Fruit fly (Drosophila melanogaster): ENCODE measurements around the gene CG32590.

DNA sequence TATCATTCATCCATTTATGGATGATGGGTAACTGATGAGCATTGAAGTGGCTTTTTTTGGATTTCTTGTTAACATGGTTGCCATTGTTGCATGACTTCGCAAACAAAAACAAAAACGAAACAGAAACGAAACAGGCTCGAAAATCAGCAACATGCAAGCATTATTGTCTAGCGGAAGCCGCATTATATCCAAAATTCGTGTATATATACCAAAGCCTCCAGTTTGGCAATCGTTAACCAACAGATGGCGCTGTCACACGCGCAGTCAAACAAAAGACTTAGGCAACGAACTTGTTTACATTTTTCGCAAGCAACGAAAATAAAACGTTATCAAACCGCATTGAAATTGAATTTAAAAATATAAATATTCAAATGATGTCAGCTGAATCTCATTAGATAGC lies 40.0 kb upstream of the CG32590 start:
- TF ChIP-seq tai (GFP tag; optimal IDR thresholded peaks at IDR 0.05) (no peak), dmrt93B (GFP tag; optimal IDR thresholded peaks at IDR 0.05) (no peak), Hnf4 (GFP tag; optimal IDR thresholded peaks at IDR 0.05) (no peak), fru (GFP tag; optimal IDR thresholded peaks at IDR 0.05) (no peak), ey (GFP tag; optimal IDR thresholded peaks at IDR 0.05) (no peak), dsf (GFP tag; optimal IDR thresholded peaks at IDR 0.05; ENCODE audit: borderline replicate concordance) (no peak), lola (GFP tag; optimal IDR thresholded peaks at IDR 0.05) (no peak), N (GFP tag; optimal IDR thresholded peaks at IDR 0.05) (no peak)
